Fruit fly (Drosophila melanogaster): ENCODE data around the gene cutlet.

The cutlet gene

DNA sequence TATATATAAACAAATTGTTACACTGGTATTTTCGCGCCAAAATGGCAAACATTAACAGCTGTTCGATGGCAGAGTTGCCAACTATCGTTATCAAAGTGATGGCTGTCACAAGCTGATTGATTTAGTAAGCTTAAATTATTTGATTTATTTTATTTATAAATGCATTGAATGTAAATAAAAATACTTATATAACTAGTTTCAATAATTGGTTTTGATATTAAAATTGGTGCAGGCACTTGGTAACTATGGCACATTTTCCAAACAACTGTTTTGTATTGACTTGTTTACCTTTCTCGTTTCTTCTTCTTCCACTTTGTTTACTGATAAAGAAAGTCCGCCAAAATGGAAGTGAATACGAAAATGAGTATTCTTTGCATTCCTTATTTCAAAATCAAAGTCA lies at the start of gene cutlet:
cutlet (minus strand) TSS at position 84 of the 400 bp plus-strand sequence.
- TF ChIP-seq Nf-YC (tag; optimal IDR thresholded peaks at IDR 0.05) (peak; percentile 16), amos (GFP tag; IDR thresholded peaks at IDR 0.05; ENCODE audit: partially characterized antibody) (peak; percentile 22; the same call in 1 of the 2 replicates), Sox100B (GFP tag; optimal IDR thresholded peaks at IDR 0.05) (peak; percentile 44), CG3407 (GFP tag; optimal IDR thresholded peaks at IDR 0.05) (no peak), vvl (GFP tag; IDR thresholded peaks at IDR 0.05) (0 out of 2 replicates have a peak, but pooled peaks have one; percentile 23), pzg (GFP tag; optimal IDR thresholded peaks at IDR 0.05) (peak; percentile 63), Dref (GFP tag; IDR thresholded peaks at IDR 0.05) (peak; percentile 37), CG18011 (GFP tag; optimal IDR thresholded peaks at IDR 0.05) (peak; percentile 97), HmgZ (tag; optimal IDR thresholded peaks at IDR 0.05) (peak; percentile 6), CG13287 (GFP tag; IDR thresholded peaks at IDR 0.05; ENCODE audit: partially characterized antibody) (peak; percentile 52; the same call in 1 of the 2 replicates), Dp (GFP tag; optimal IDR thresholded peaks at IDR 0.05) (peak; percentile 85), Ets97D (GFP tag; optimal IDR thresholded peaks at IDR 0.05) (peak; percentile 7), CG1603 (tag; optimal IDR thresholded peaks at IDR 0.05) (peak; percentile 28), sens (GFP tag) (peak; percentile 63), phol (tag; optimal IDR thresholded peaks at IDR 0.05) (peak; percentile 99), Adf1 (GFP tag; IDR thresholded peaks at IDR 0.05) (no peak), Dll (GFP tag; IDR thresholded peaks at IDR 0.05; ENCODE audit: partially characterized antibody) (peak; percentile 23; the same call in 1 of the 4 replicates), CG4617 (GFP tag; optimal IDR thresholded peaks at IDR 0.05; ENCODE audit: borderline replicate concordance) (peak; percentile 6), Abd-B (GFP tag; optimal IDR thresholded peaks at IDR 0.05) (peak; percentile 22), CG3847 (GFP tag; IDR thresholded peaks at IDR 0.05) (peak; percentile 57), Bteb2 (GFP tag; optimal IDR thresholded peaks at IDR 0.05) (no peak), CG9797 (GFP tag; optimal IDR thresholded peaks at IDR 0.05) (no peak), Lhr (GFP tag; optimal IDR thresholded peaks at IDR 0.05) (peak; percentile 5), B-H2 (GFP tag; optimal IDR thresholded peaks at IDR 0.05) (no peak), CG4282 (GFP tag; optimal IDR thresholded peaks at IDR 0.05) (no peak), CG17385 (GFP tag; optimal IDR thresholded peaks at IDR 0.05) (peak; percentile 75), CG10267 (tag; optimal IDR thresholded peaks at IDR 0.05) (peak; percentile 6), CG15601 (tag; optimal IDR thresholded peaks at IDR 0.05) (peak; percentile 24), CG2116 (GFP tag; optimal IDR thresholded peaks at IDR 0.05) (peak; percentile 3), danr (GFP tag; IDR thresholded peaks at IDR 0.05) (no peak), E2f2 (GFP tag; IDR thresholded peaks at IDR 0.05) (peak; percentile 91), E2f1 (GFP tag; IDR thresholded peaks at IDR 0.05) (peak; percentile 86), CG7357 (GFP tag; IDR thresholded peaks at IDR 0.05) (no peak), MTF-1 (GFP tag; optimal IDR thresholded peaks at IDR 0.05; ENCODE audit: borderline replicate concordance) (no peak), CG11456 (GFP tag; IDR thresholded peaks at IDR 0.05) (no peak), rib (GFP tag; IDR thresholded peaks at IDR 0.05) (no peak), CG9727 (GFP tag; optimal IDR thresholded peaks at IDR 0.05) (no peak), Drgx (GFP tag; IDR thresholded peaks at IDR 0.05) (no peak), CG4854 (GFP tag; optimal IDR thresholded peaks at IDR 0.05) (peak; percentile 85), CG12659 (GFP tag; optimal IDR thresholded peaks at IDR 0.05) (peak; percentile 34), zf30C (GFP tag; optimal IDR thresholded peaks at IDR 0.05) (no peak), MBD-R2 (GFP tag; IDR thresholded peaks at IDR 0.05) (peak; percentile 92), stwl (tag; optimal IDR thresholded peaks at IDR 0.05) (peak; percentile 59), CTCF (GFP tag; optimal IDR thresholded peaks at IDR 0.05) (peak; percentile 6), eve (GFP tag; optimal IDR thresholded peaks at IDR 0.05) (peak in 1 of 2 experiments; percentile 27), nmo (GFP tag; optimal IDR thresholded peaks at IDR 0.05) (peak; percentile 24), Jarid2 (GFP tag; optimal IDR thresholded peaks at IDR 0.05) (no peak), NK7.1 (GFP tag; optimal IDR thresholded peaks at IDR 0.05) (no peak), CG6654 (GFP tag; optimal IDR thresholded peaks at IDR 0.05) (no peak), Meics (GFP tag; optimal IDR thresholded peaks at IDR 0.05) (peak; percentile 40), GATAe (GFP tag; conservative IDR thresholded peaks at IDR 0.05) (no peak)

Measured in whole organism, embryonic.